Worm (Caenorhabditis elegans): ENCODE results near the gene twk-24.
A peak's percentile ranks its signal among the peaks of the same experiment; 100 is the strongest.

The twk-24 gene

DNA sequence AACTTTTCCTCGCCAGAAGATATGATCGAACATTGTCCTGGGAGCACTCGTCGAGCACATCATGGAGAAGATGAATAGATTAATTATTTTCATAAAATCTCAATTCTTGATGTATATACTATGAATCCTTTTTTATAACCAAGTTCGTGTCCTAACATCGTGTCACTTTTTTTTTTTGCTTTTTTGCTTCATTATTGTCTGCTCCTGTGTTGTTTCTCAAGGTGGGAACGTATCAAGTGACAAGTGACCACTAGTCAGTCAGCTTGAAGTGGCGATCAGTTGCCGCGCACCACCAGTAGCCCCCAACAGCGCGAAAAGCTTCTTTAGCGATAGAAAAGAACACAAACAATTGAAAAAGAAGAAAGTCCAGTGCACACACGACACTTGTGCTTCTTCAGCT, 16.9 kb downstream of the twk-24 start, which contains the start of gene lrx-1:
Gene lrx-1 (plus strand): TSS at position 301 of the 400 bp plus-strand sequence.
- TF ChIP-seq ZK337.2 (GFP tag; IDR thresholded peaks at IDR 0.05) (no peak), Y5F2A.4 (GFP tag; optimal IDR thresholded peaks at IDR 0.05) (no peak), nhr-25 (tag; optimal IDR thresholded peaks at IDR 0.05; ENCODE audit: borderline replicate concordance, insufficient read depth) (no peak)

DNA sequence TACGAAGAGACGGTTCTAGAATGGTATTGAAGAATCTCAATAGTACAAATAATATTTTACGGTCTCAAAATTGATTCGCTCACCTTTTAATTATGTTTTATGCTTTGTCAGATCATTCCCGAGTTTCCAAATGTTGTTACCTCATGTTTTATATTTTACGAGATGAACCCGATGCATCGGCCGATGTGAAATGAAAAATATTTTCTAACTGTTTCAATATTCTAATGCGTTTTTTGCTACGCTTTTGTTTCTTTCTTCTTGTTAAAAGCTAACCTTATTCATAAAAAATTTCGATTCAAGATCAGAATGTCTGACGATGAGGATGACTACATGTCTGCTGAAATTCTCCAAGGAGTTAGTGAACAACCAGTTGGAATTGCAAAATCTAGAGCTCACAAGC, 18.1 kb downstream of the twk-24 start, which contains the start of gene T04H1.5:
Gene T04H1.5 (plus strand): TSS at position 301 of the 400 bp plus-strand sequence.
- no peak for TF ChIP-seq dmd-9 (GFP tag; IDR thresholded peaks at IDR 0.05)

DNA sequence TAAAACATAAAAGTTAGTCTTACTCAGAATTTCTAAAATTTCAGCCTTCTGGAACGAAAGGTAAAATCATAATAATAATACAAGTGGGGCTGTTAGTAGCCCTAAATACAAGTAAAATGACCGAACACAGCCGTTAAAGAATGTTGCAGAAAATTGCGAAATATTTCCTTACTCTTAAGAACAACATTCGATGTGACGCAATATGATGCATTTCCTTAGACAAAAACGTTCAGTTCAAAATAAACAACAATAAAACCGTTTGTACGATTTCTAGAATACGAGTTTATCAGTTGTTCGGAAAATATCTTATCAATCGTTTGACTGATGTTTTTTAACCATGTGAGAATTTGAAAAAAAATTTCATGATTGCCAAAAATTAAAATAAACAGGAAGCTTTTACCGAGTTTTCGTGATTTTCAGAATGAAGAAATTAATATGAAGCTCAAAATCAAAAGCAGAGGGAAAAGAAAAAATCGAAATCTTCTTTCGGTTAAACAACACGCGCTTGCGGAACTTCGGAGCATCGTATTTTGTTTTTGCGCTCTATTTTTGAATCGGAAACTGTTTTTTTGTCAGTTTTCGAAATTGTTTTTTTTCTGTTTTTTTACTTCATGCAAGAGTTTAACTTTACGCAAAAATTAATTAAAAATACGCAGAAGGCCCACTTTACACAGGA, 23.2 kb downstream of the twk-24 start:
- TF ChIP-seq mdl-1 (tag; optimal IDR thresholded peaks at IDR 0.05) (no peak), sdz-12 (GFP tag; optimal IDR thresholded peaks at IDR 0.05) (no peak), pha-4 (GFP tag; IDR thresholded peaks at IDR 0.05) (no peak), pha-4 (tag; optimal IDR thresholded peaks at IDR 0.05) (no peak), zag-1 (tag; optimal IDR thresholded peaks at IDR 0.05) (no peak), nhr-77 (tag; optimal IDR thresholded peaks at IDR 0.05) (no peak), jun-1 (tag; optimal IDR thresholded peaks at IDR 0.05) (no peak), F44E2.7 (GFP tag; IDR thresholded peaks at IDR 0.05) (no peak), daf-16 (GFP tag; optimal IDR thresholded peaks at IDR 0.05) (no peak), daf-16 (tag; optimal IDR thresholded peaks at IDR 0.05) (peak; percentile 92), tag-97 (GFP tag; IDR thresholded peaks at IDR 0.05) (no peak), mes-2 (tag; optimal IDR thresholded peaks at IDR 0.05; ENCODE audit: poor library complexity, severe bottlenecking) (peak; percentile 38), unc-39 (tag; optimal IDR thresholded peaks at IDR 0.05) (no peak), zip-2 (tag; optimal IDR thresholded peaks at IDR 0.05) (peak; percentile 72), snpc-4 (tag; optimal IDR thresholded peaks at IDR 0.05) (no peak), dpl-1 (GFP tag; optimal IDR thresholded peaks at IDR 0.05) (peak; percentile 60), Y48G9A.11 (GFP tag; IDR thresholded peaks at IDR 0.05) (peak; percentile 66), fos-1 (tag; optimal IDR thresholded peaks at IDR 0.05) (no peak), ama-1 (optimal IDR thresholded peaks at IDR 0.05) (no peak), T20F7.1 (GFP tag; optimal IDR thresholded peaks at IDR 0.05) (peak; percentile 93), nhr-6 (tag; optimal IDR thresholded peaks at IDR 0.05) (peak; percentile 86), ceh-28 (tag; optimal IDR thresholded peaks at IDR 0.05) (no peak), lim-7 (GFP tag; IDR thresholded peaks at IDR 0.05) (no peak), mxl-3 (GFP tag; optimal IDR thresholded peaks at IDR 0.05) (no peak), T26A8.4 (GFP tag; IDR thresholded peaks at IDR 0.05) (no peak), nhr-41 (GFP tag; IDR thresholded peaks at IDR 0.05) (no peak), F37D6.2 (tag; optimal IDR thresholded peaks at IDR 0.05) (no peak), nhr-28 (tag; optimal IDR thresholded peaks at IDR 0.05) (no peak), nhr-42 (GFP tag; IDR thresholded peaks at IDR 0.05) (no peak), tra-1 (GFP tag; IDR thresholded peaks at IDR 0.05) (no peak), lir-3 (tag; optimal IDR thresholded peaks at IDR 0.05) (no peak), hlh-30 (tag; optimal IDR thresholded peaks at IDR 0.05; ENCODE audit: insufficient read depth) (no peak), D1046.2 (GFP tag; IDR thresholded peaks at IDR 0.05) (no peak)
